Worm (Caenorhabditis elegans) whole organism, L4/young adult: ENCODE measurements around the gene Y46E12BL.2.

Experiments
- W03F9.2 ChIP-seq: fragments of 150-350 bp; optimal IDR thresholded peaks from 2 replicates; lab custom pipeline; 2014; ENCODE audit warnings: missing biosample characterization, missing genetic modification characterization
- dao-5 ChIP-seq: sonication (generic microtip); optimal IDR thresholded peaks from 2 replicates; lab custom pipeline; 2016; ENCODE audit warnings: missing genotype, missing genetic modification characterization, moderate library complexity, missing compliant biosample characterization
- him-1 ChIP-seq: sonication (generic microtip); optimal IDR thresholded peaks from 2 replicates; lab custom pipeline; 2016; ENCODE audit warnings: missing genotype, missing genetic modification reagents, missing genetic modification characterization, missing compliant biosample characterization

The Y46E12BL.2 gene

DNA sequence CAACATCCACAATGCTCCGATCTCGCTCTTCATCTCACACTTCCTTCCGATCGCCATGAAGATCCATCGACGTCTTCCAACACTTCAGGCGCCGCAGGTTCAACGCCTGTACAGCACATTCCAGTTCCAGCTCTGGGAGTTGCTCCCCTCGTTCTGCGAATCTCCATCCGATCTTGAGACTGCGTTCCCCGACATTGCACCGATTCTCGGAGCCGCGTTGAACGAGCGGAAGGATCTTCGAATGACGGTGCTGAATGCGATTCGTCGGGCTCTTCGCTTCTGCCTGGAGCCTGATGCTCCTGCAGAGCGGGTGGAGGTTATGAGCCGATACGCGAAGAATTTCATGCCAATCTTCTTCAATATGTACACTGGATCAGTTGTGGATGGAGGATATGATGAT lies 6.9 kb downstream of the Y46E12BL.2 start:
- no peak for TF ChIP-seq dao-5 (tag; lab: Kevin White, UChicago)
- TF ChIP-seq W03F9.2 (tag; lab: Kevin White, UChicago): no peak
- TF ChIP-seq him-1 (tag; lab: Kevin White, UChicago): no peak

DNA sequence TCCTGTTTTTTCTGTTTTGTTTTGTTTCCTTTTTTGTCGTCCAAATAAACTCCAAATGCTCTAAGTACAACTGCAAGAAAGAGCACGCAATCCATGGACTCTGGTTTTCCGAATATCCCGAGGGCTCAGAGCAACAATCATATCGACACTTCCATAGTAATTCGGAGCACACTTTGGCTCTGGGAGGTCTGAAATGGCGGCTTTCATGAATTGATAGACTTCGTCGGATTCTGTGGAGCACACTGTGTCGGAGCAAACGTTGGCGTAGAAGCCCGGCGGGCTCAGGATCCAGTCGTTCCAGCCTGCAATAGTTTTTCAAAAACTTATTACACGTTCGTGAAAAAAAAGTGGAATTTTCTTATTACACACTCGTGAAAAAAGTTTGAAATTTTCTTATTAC lies 12.1 kb downstream of the Y46E12BL.2 start:
- no peak for TF ChIP-seq him-1 (tag; lab: Kevin White, UChicago)
- no peak for TF ChIP-seq W03F9.2 (tag; lab: Kevin White, UChicago)
- no peak for TF ChIP-seq dao-5 (tag; lab: Kevin White, UChicago)

DNA sequence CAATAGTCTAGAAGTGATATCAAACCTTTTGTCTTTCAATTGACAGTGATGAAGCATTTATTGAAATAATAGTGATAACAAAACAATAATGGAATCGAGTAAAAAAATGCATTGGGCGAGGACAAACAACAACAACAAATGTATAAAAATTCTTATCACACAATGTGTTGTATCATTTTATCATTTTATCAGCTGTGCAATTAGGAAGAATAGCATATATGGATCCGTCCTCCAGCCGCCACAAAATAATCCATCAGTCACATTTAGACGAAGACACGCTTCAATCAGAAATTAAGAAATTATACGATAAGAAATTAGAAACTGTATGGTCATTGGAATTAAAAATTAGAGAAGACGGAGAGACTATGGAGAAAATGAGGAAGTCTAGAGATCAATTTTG lies 18.8 kb downstream of the Y46E12BL.2 start, which contains the start of gene tig-3:
Gene tig-3 (minus strand): TSS at position 200 of the 400 bp plus-strand sequence.
- TF ChIP-seq him-1 (tag; lab: Kevin White, UChicago) (no peak), W03F9.2 (tag; lab: Kevin White, UChicago) (no peak), dao-5 (tag; lab: Kevin White, UChicago) (no peak)

DNA sequence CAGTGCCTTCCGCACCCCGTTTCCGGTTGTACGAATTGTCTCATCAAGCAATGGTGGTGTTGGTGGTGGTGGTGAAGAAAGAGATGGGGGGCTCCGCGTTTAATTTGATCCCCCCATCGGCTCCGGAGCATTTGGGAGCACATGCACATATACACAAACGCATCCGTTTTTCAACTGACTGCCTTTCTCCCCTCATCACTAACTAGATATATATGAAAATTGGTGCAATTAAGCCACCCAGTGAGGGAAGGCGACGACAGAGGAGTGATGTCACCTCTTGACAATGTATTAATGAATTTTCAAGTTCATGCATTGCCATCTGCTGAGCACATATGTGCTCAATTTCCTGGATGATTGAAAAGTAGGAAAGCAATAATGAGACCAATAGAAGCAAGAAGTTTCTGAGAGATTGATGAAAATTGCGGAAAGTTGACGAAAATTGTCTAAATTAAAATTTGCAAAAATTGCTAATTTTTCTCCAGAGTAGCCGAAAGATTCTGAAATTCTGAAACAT lies 21.3 kb downstream of the Y46E12BL.2 start:
- TF ChIP-seq W03F9.2 (tag; lab: Kevin White, UChicago) (no peak), dao-5 (tag; lab: Kevin White, UChicago) (no peak), him-1 (tag; lab: Kevin White, UChicago) (no peak)

DNA sequence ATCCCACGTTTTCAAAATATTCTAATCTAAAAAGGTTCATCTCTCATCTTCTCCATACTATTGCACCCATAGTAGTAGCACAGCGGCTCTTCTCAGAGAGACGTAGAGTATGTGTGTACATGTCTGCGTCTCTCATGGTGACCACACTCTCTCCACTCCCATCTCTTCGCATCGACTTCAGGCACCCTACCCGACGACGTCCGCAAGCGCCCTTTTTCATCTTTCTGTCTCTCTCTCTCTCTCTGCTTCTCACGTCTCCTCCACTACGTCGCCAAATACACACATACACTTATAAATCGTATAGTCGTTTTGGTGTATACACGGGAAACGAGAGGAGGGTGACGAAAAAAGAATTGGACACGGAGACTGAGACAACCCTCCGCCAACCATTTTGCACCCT lies 23.1 kb downstream of the Y46E12BL.2 start:
- no peak for TF ChIP-seq W03F9.2 (tag; lab: Kevin White, UChicago)
- peak; percentile 8 for TF ChIP-seq him-1 (tag; lab: Kevin White, UChicago)
- TF ChIP-seq dao-5 (tag; lab: Kevin White, UChicago): no peak

DNA sequence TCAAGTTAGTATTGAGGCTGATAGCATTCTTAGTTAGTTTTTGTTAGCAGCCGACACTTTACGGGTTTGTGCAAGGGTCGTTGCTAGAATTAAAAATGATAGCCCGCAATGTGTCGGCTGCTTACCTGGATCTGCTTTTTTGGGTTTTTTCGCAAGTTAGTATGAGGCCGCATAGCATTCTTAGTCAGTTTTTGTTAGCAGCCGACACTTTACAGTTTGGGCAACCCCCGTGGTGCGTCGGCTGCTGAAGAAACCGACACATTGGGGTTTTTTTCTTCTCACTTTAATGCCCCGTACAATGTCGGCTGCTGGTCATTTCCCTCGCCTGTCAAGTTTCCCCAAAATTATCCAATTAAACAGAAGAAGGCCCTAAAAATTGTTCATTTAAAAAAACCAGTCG lies 24.2 kb downstream of the Y46E12BL.2 start:
- TF ChIP-seq him-1 (tag; lab: Kevin White, UChicago) (no peak), W03F9.2 (tag; lab: Kevin White, UChicago) (no peak), dao-5 (tag; lab: Kevin White, UChicago) (no peak)

DNA sequence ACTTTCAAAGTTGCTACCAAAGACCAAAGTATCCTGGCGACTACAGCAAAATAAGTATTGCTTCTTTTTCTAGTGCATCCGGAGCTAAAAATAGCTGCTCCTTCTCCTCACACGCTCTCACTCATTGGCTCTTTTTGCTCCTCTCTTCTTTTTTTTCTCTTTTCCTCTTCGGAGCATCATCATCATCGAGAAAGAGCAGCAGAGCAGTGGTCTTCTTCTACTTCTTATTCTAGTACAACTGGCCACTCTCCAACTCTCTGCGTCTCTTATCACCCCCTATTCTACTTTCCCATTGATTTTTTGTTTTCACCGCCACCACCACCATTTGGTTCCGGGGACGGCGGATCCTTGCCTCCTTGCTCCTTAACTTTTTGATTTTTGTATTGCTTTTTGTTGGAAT lies 25.9 kb downstream of the Y46E12BL.2 start:
- TF ChIP-seq dao-5 (tag; lab: Kevin White, UChicago): no peak
- no peak for TF ChIP-seq W03F9.2 (tag; lab: Kevin White, UChicago)

DNA sequence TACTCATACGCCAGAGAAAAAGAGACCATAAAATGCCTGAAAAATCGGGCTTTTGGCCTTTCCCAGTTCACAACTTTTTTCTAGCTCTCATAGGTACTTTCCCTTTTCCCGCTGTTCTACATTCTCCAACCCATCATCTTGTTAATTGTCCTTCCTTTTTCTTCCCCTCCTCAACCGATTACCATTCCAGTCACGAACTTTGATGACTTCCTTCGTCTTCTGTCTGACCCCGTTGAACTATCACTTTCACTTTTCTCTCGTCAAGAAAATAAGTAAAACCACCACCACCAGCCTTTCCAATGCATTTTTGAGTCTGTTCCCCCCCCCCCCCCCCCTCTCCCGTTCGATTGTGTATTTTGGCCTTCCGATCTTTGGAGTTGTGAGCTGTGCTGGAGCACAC lies 27.8 kb downstream of the Y46E12BL.2 start:
- TF ChIP-seq W03F9.2 (tag; lab: Kevin White, UChicago): no peak
- TF ChIP-seq dao-5 (tag; lab: Kevin White, UChicago): no peak
- no peak for TF ChIP-seq him-1 (tag; lab: Kevin White, UChicago)

DNA sequence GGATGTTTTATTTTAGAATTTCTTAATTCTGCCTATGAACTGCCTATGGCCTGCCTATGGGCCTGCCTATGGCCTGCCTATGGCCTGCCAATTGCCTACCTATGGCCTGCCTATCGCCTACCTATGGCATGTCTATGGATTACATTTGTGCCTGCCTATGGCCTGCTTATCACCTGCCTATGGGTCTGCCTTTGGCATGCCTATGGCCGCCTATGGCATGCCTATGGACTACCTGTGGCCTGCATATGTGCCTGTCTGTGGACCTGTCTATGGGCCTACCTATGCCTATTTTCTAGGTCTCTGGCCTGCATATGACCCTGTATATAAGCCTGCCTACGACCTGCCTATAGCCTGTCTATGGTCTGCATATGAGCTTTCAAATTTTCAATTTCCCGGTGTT lies 28.3 kb downstream of the Y46E12BL.2 start:
- TF ChIP-seq W03F9.2 (tag; lab: Kevin White, UChicago) (no peak), him-1 (tag; lab: Kevin White, UChicago) (no peak), dao-5 (tag; lab: Kevin White, UChicago) (no peak)

DNA sequence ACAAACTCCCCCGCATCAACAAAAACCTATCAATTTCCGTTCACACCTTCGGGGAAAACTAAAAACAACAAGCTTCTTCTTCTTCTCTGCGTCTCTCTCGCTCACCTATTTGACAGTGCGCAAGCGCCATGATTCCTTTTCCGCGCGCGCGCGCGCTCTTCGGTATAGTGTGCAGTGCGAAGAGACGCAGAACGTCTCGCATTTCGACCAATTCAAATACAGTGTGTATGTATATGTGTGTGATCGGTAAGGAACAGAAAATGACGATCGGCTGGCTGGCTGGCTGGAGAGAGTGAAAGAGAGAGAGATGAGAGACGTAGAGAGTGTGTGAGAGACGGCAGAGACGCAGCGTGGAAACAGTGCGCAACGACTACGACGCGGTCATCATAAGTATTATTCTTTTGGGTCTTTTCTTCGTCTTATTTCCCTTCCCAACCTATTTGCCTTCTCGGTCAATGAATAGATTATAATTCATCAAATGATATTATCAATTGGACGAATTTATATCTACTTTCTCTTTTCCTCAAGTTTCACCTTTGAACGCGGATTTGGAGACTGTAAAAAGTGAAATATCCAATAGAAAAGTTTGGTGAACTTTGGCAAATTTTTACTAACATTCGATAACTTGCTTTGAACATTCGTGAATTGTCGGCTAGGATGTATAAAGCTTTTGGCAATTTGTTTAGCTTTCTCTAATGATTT lies 30.5 kb downstream of the Y46E12BL.2 start:
- TF ChIP-seq dao-5 (tag; lab: Kevin White, UChicago): no peak
- no peak for TF ChIP-seq W03F9.2 (tag; lab: Kevin White, UChicago)
- TF ChIP-seq him-1 (tag; lab: Kevin White, UChicago): no peak

DNA sequence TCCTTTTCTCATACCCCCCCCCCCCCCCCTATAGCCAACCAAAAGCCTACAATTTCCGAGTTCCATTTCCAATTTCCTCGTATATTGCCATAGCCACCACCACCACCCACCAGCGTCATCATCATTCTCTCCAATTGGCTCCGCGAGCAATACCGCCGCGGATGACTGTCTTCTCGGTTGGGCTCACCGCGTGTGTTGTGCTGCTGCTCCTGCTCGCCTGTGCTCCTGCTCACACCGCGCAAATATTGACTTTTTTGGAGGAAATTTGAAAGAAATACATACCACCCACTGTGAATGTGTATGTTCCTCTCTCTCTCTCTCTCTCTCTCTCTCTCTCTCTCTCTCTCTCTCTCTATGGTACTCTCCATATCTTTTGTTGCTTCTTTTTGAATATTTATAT lies 31.8 kb downstream of the Y46E12BL.2 start:
- TF ChIP-seq him-1 (tag; lab: Kevin White, UChicago): no peak
- TF ChIP-seq dao-5 (tag; lab: Kevin White, UChicago): no peak
- TF ChIP-seq W03F9.2 (tag; lab: Kevin White, UChicago): no peak

DNA sequence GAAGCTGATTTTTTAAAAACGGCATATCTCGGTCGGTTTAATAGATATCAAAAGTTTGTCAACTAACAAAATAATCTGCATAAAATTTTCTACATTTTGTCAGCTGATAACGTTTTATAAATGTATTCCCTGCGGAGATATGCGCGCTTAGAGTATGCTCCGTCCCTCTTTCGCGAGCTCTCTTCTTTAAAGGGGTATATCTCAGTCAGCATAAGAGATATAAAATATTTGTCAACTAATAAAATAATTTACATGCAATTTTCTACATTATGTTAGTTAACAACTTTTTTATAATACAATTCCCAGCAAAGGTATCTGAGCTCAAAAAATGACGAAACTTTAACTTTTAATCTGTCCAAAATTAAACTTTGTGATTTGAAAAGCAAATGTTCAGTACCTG lies 32.7 kb downstream of the Y46E12BL.2 start:
- no peak for TF ChIP-seq dao-5 (tag; lab: Kevin White, UChicago)
- no peak for TF ChIP-seq W03F9.2 (tag; lab: Kevin White, UChicago)
- no peak for TF ChIP-seq him-1 (tag; lab: Kevin White, UChicago)

DNA sequence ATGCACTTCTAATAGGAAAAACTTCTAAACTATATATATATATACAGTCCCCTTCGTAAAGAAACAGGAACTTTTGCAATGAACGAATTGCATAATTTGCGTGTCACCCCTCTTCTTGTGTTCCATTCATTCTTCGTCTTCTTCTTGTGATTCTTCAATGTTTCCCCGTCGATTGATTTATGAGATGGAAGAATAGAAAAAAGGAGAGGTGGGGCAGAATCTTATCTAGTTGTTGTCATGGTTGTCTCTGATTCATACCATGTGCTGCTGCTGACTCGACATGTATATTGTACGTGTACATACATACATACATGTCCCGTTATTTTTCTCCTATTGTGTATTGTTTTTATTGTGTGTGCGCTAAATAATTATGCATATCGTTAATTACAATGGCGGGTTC lies 33.2 kb downstream of the Y46E12BL.2 start:
- no peak for TF ChIP-seq dao-5 (tag; lab: Kevin White, UChicago)
- no peak for TF ChIP-seq him-1 (tag; lab: Kevin White, UChicago)
- no peak for TF ChIP-seq W03F9.2 (tag; lab: Kevin White, UChicago)

DNA sequence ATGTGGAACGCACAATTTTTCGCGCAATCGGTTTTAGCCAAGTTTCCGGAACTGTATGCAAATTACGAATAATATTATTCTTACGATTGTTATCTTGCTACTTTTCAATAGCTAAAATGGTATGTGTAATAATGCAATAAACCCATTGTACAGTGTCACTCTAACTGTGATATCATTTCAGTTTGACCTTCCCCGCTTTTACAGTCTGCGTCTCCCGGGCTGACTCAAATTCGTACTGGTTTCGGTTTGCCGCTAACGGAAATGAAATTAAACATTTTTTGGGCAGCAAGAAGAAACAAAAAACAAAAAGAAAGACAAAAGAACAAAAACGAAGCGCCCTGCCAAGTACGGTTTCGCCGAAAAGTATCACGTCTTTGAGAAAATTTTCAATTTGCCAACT lies 33.7 kb downstream of the Y46E12BL.2 start:
- TF ChIP-seq W03F9.2 (tag; lab: Kevin White, UChicago) (no peak), dao-5 (tag; lab: Kevin White, UChicago) (no peak), him-1 (tag; lab: Kevin White, UChicago) (no peak)
